Worm (Caenorhabditis elegans) whole organism, mixed stage, embryonic: Measurements from ENCODE around the gene ZC204.6.
"Not testable (repeated sequence)": the region's sequence is repeated elsewhere in the genome, so short reads cannot be mapped to it uniquely, and the experiment has no call there.

ENCODE experiments used
- M03D4.4 ChIP-seq: sonication (generic microtip); optimal IDR thresholded peaks from 2 replicates; lab custom pipeline; 2017; ENCODE audit warnings: mild to moderate bottlenecking, missing genetic modification characterization, missing compliant biosample characterization
- bed-3 ChIP-seq: fragments of 200-800 bp; sonication (Bioruptor generic); optimal IDR thresholded peaks from 3 replicates; lab custom pipeline; 2018; ENCODE audit warnings: mild to moderate bottlenecking, missing genetic modification characterization, moderate library complexity, missing compliant biosample characterization
- blmp-1 ChIP-seq: fragments of 150-350 bp; optimal IDR thresholded peaks from 2 replicates; lab custom pipeline; 2014; ENCODE audit warnings: missing biosample characterization, missing genetic modification characterization
- ceh-39 ChIP-seq: fragments of 150-350 bp; optimal IDR thresholded peaks from 2 replicates; lab custom pipeline; 2014; ENCODE audit warnings: missing biosample characterization, missing genetic modification characterization
- ceh-43 ChIP-seq: fragments of 200-800 bp; sonication (Bioruptor generic); optimal IDR thresholded peaks from 2 replicates; lab custom pipeline; 2018; ENCODE audit warnings: mild to moderate bottlenecking, missing genetic modification characterization, moderate library complexity, missing compliant biosample characterization
- ceh-83 ChIP-seq: fragments of 200-800 bp; sonication (Bioruptor generic); optimal IDR thresholded peaks from 2 replicates; lab custom pipeline; 2018; ENCODE audit warnings: mild to moderate bottlenecking, missing genetic modification characterization, missing compliant biosample characterization
- ces-1 ChIP-seq: fragments of 150-350 bp; optimal IDR thresholded peaks from 2 replicates; lab custom pipeline; 2014; ENCODE audit warnings: missing biosample characterization, missing genetic modification reagents, missing genetic modification characterization
- cnd-1 ChIP-seq: fragments of 200-800 bp; sonication (Bioruptor generic); optimal IDR thresholded peaks from 2 replicates; lab custom pipeline; 2018; ENCODE audit warnings: mild to moderate bottlenecking, missing genetic modification characterization, missing compliant biosample characterization
- drap-1 ChIP-seq: fragments of 200-800 bp; sonication (Bioruptor generic); optimal IDR thresholded peaks from 3 replicates; lab custom pipeline; 2018; ENCODE audit warnings: mild to moderate bottlenecking, missing genetic modification characterization, missing compliant biosample characterization
- elt-1 ChIP-seq: sonication (generic microtip); optimal IDR thresholded peaks from 2 replicates; lab custom pipeline; 2017; ENCODE audit warnings: missing genetic modification characterization, mild to moderate bottlenecking, missing compliant biosample characterization, antibody characterized with exemption, moderate library complexity, borderline replicate concordance; ENCODE audit not compliant: insufficient read depth
- elt-3 ChIP-seq: fragments of 150-350 bp; optimal IDR thresholded peaks from 2 replicates; lab custom pipeline; 2014; ENCODE audit warnings: missing biosample characterization, missing genetic modification characterization
- flh-1 ChIP-seq: fragments of 200-800 bp; sonication (Bioruptor generic); optimal IDR thresholded peaks from 2 replicates; lab custom pipeline; 2018; ENCODE audit warnings: mild to moderate bottlenecking, missing genetic modification characterization, moderate library complexity, missing compliant biosample characterization
- ham-2 ChIP-seq: fragments of 200-800 bp; sonication (Bioruptor generic); optimal IDR thresholded peaks from 2 replicates; lab custom pipeline; 2018; ENCODE audit warnings: mild to moderate bottlenecking, missing genetic modification characterization, missing compliant biosample characterization
- lin-13 ChIP-seq: fragments of 150-350 bp; optimal IDR thresholded peaks from 2 replicates; lab custom pipeline; 2014; ENCODE audit warnings: missing biosample characterization, missing genetic modification characterization
- lin-32 ChIP-seq: fragments of 200-800 bp; sonication (Bioruptor generic); optimal IDR thresholded peaks from 2 replicates; lab custom pipeline; 2018; ENCODE audit warnings: mild to moderate bottlenecking, missing genetic modification characterization, missing compliant biosample characterization
- lsy-2 ChIP-seq: fragments of 150-350 bp; optimal IDR thresholded peaks from 2 replicates; lab custom pipeline; 2014; ENCODE audit warnings: missing biosample characterization, missing genetic modification characterization
- mab-5 ChIP-seq: fragments of 150-350 bp; optimal IDR thresholded peaks from 2 replicates; lab custom pipeline; 2014; ENCODE audit warnings: missing biosample characterization, missing genetic modification characterization
- mep-1 ChIP-seq: fragments of 150-350 bp; optimal IDR thresholded peaks from 2 replicates; lab custom pipeline; 2017; ENCODE audit warnings: missing biosample characterization, missing genetic modification reagents, missing genetic modification characterization, inconsistent platforms
- mls-2 ChIP-seq: sonication (generic microtip); optimal IDR thresholded peaks from 2 replicates; lab custom pipeline; 2016; ENCODE audit warnings: mild to moderate bottlenecking, missing genetic modification characterization, moderate library complexity, missing compliant biosample characterization
- nhr-12 ChIP-seq: fragments of 150-350 bp; optimal IDR thresholded peaks from 2 replicates; lab custom pipeline; 2014; ENCODE audit warnings: missing biosample characterization, missing genetic modification characterization
- nhr-237 ChIP-seq: fragments of 150-350 bp; optimal IDR thresholded peaks from 2 replicates; lab custom pipeline; 2014; ENCODE audit warnings: missing biosample characterization, missing genetic modification characterization
- nhr-28 ChIP-seq: fragments of 150-350 bp; optimal IDR thresholded peaks from 2 replicates; lab custom pipeline; 2014; ENCODE audit warnings: missing biosample characterization, missing genetic modification characterization
- nhr-76 ChIP-seq: sonication (generic microtip); optimal IDR thresholded peaks from 2 replicates; lab custom pipeline; 2017; ENCODE audit warnings: missing biosample characterization, missing genetic modification characterization
- pha-4 ChIP-seq: fragments of 150-350 bp; optimal IDR thresholded peaks from 2 replicates; lab custom pipeline; 2018; ENCODE audit warnings: missing biosample characterization, missing genetic modification reagents, missing genetic modification characterization
- sem-2 ChIP-seq: fragments of 200-800 bp; sonication (Bioruptor generic); optimal IDR thresholded peaks from 2 replicates; lab custom pipeline; 2018; ENCODE audit warnings: mild to moderate bottlenecking, missing genetic modification characterization, missing compliant biosample characterization
- snpc-4 ChIP-seq: fragments of 150-350 bp; optimal IDR thresholded peaks from 2 replicates; lab custom pipeline; 2014; ENCODE audit warnings: missing biosample characterization, missing genetic modification characterization
- sptf-1 ChIP-seq: sonication (generic microtip); optimal IDR thresholded peaks from 2 replicates; lab custom pipeline; 2017; ENCODE audit warnings: mild to moderate bottlenecking, missing genetic modification characterization, moderate library complexity, missing compliant biosample characterization
- tbx-8 ChIP-seq: fragments of 200-800 bp; sonication (Bioruptor generic); optimal IDR thresholded peaks from 2 replicates; lab custom pipeline; 2018; ENCODE audit warnings: mild to moderate bottlenecking, missing genetic modification characterization, moderate library complexity, missing compliant biosample characterization
- unc-120 ChIP-seq: sonication (generic microtip); optimal IDR thresholded peaks from 2 replicates; lab custom pipeline; 2017; ENCODE audit warnings: missing genetic modification characterization, missing compliant biosample characterization; ENCODE audit not compliant: poor library complexity, severe bottlenecking
- unc-39 ChIP-seq: fragments of 150-350 bp; optimal IDR thresholded peaks from 2 replicates; lab custom pipeline; 2014; ENCODE audit warnings: missing biosample characterization, missing genetic modification characterization
- unc-62 ChIP-seq: fragments of 150-350 bp; optimal IDR thresholded peaks from 2 replicates; lab custom pipeline; 2014; ENCODE audit warnings: missing biosample characterization, missing genetic modification reagents, missing genetic modification characterization
- zip-8 ChIP-seq: fragments of 150-350 bp; optimal IDR thresholded peaks from 2 replicates; lab custom pipeline; 2014; ENCODE audit warnings: missing biosample characterization, missing genetic modification characterization
- ztf-11 ChIP-seq: fragments of 150-350 bp; optimal IDR thresholded peaks from 2 replicates; lab custom pipeline; 2014; ENCODE audit warnings: missing biosample characterization, missing genetic modification characterization

ZC204.6 gene

ce11 chrII:1668913-1669312, 24.3 kb upstream of the ZC204.6 start, which contains the start of gene srw-97:
srw-97 (minus strand) TSS chrII:1669013.
- TF ChIP-seq lin-13 (tag; lab: Kevin White, UChicago) = no peak
- no peak for TF ChIP-seq M03D4.4 (tag; lab: Kevin White, UChicago)
- TF ChIP-seq lin-32 (GFP tag; lab: Kevin White, UChicago) = no peak

- TF ChIP-seq ceh-83 (no peak), ceh-39 (tag; lab: Kevin White, UChicago) (no peak), cnd-1 (tag; lab: Kevin White, UChicago) (no peak), elt-1 (tag; lab: Kevin White, UChicago) (no peak), elt-3 (no peak), nhr-237 (tag; lab: Kevin White, UChicago) (no peak), nhr-12 (tag; lab: Kevin White, UChicago) (no peak), pha-4 (tag; lab: Kevin White, UChicago) (no peak), zip-8 (tag; lab: Kevin White, UChicago) (no peak), nhr-76 (no peak), bed-3 (GFP tag; lab: Kevin White, UChicago) (no peak)
Observed at ce11 chrII:1666025-1666424, 21.4 kb upstream of the ZC204.6 start, which contains the start of gene srlf-29. srlf-29 (plus strand) TSS chrII:1666325.

ce11 chrII:1663516-1663915, 18.9 kb upstream of the ZC204.6 start, which contains the start of gene duxl-1:
duxl-1 (plus strand) TSS chrII:1663699.
- TF ChIP-seq mep-1 = peak; percentile 10
- peak; percentile 93 for TF ChIP-seq ceh-39 (tag; lab: Kevin White, UChicago)
- peak; percentile 21 for TF ChIP-seq cnd-1 (tag; lab: Kevin White, UChicago)
- no peak for TF ChIP-seq ceh-83
- peak; percentile 8 for TF ChIP-seq zip-8 (tag; lab: Kevin White, UChicago)
- peak; percentile 31 for TF ChIP-seq pha-4 (tag; lab: Kevin White, UChicago)
- TF ChIP-seq nhr-237 (tag; lab: Kevin White, UChicago) = no peak
- no peak for TF ChIP-seq lin-13 (tag; lab: Kevin White, UChicago)
- TF ChIP-seq ztf-11 (tag; lab: Kevin White, UChicago) = peak; percentile 45

DNA sequence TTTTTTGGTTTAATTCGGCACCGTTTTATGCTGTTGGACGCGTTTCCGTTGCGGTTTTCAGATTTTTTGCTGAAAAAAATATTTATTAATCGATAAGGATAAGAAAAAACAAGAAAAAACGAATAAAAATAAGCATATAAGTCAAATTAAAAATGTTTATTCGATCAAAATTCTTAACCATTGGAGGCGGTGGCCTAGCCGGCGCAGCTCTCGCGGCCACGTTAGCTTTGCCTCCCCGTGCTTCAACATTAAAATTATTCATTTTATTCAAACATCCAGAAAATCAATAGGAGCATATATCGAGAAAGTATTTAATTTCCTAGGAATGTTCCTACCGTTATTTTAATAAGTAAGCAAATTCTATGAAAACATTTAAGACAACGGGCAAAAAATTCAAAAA, 18.3 kb upstream of the ZC204.6 start, which contains the start of gene ZC204.14:
Gene ZC204.14 (minus strand): TSS at position 69 of the 400 bp plus-strand sequence.
- no peak for TF ChIP-seq sem-2
- TF ChIP-seq sptf-1 (tag; lab: Kevin White, UChicago) = no peak
- no peak for TF ChIP-seq unc-120
- no peak for TF ChIP-seq ztf-11 (tag; lab: Kevin White, UChicago)
- no peak for TF ChIP-seq ces-1 (GFP tag; lab: Kevin White, UChicago)
- TF ChIP-seq ham-2 (GFP tag; lab: Kevin White, UChicago) = no peak
- no peak for TF ChIP-seq unc-62 (GFP tag; lab: Kevin White, UChicago)
- TF ChIP-seq ceh-43 (GFP tag; lab: Kevin White, UChicago) = no peak
- no peak for TF ChIP-seq cnd-1 (tag; lab: Kevin White, UChicago)
- TF ChIP-seq unc-39 = no peak
- TF ChIP-seq mls-2 (tag; lab: Kevin White, UChicago) = no peak
- TF ChIP-seq elt-1 (tag; lab: Kevin White, UChicago) = no peak
- TF ChIP-seq lin-32 (GFP tag; lab: Kevin White, UChicago) = no peak
- no peak for TF ChIP-seq M03D4.4 (tag; lab: Kevin White, UChicago)
- no peak for TF ChIP-seq lsy-2 (tag; lab: Kevin White, UChicago)
- no peak for TF ChIP-seq pha-4 (tag; lab: Kevin White, UChicago)
- no peak for TF ChIP-seq blmp-1
- TF ChIP-seq snpc-4 (tag; lab: Kevin White, UChicago) = no peak

DNA sequence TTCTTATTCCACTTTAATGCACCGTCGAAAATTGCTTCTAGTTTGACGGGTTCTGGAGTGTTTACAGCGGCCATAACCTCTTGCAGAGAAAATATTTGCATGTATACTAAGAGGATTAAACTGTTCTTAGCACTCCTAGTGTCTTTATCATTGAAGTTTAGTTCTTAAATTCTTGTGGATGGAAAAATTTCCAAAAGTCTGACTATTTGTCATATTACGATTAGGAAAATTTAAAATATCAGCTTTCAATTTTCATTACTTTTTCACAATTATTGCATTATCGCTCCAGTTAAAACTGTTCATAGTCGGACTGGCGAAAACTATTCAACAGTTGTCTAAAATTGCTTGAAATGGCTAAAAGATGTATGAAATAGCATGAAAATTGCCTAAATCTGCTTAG, 16.3 kb upstream of the ZC204.6 start, which contains the start of gene ZC204.13:
Gene ZC204.13 (minus strand): TSS at position 101 of the 400 bp plus-strand sequence.
- not testable (repeated sequence) for TF ChIP-seq tbx-8 (GFP tag; lab: Kevin White, UChicago); lin-13 (tag; lab: Kevin White, UChicago); mls-2 (tag; lab: Kevin White, UChicago)

- TF ChIP-seq zip-8 (tag; lab: Kevin White, UChicago) = no peak
- TF ChIP-seq pha-4 (tag; lab: Kevin White, UChicago) = no peak
- no peak for TF ChIP-seq ceh-83
- no peak for TF ChIP-seq flh-1 (GFP tag; lab: Kevin White, UChicago)
- no peak for TF ChIP-seq elt-3
- TF ChIP-seq lin-32 (GFP tag; lab: Kevin White, UChicago) = no peak
- no peak for TF ChIP-seq nhr-76
- no peak for TF ChIP-seq mab-5 (tag; lab: Kevin White, UChicago)
- no peak for TF ChIP-seq mep-1
- no peak for TF ChIP-seq blmp-1
- TF ChIP-seq elt-1 (tag; lab: Kevin White, UChicago) = no peak
- no peak for TF ChIP-seq cnd-1 (tag; lab: Kevin White, UChicago)
- no peak for TF ChIP-seq bed-3 (GFP tag; lab: Kevin White, UChicago)
- no peak for TF ChIP-seq mls-2 (tag; lab: Kevin White, UChicago)
- TF ChIP-seq unc-62 (GFP tag; lab: Kevin White, UChicago) = no peak
- TF ChIP-seq nhr-28 = no peak
- no peak for TF ChIP-seq ham-2 (GFP tag; lab: Kevin White, UChicago)
- TF ChIP-seq drap-1 (GFP tag; lab: Kevin White, UChicago) = no peak
- TF ChIP-seq lsy-2 (tag; lab: Kevin White, UChicago) = no peak
Observed at ce11 chrII:1657202-1657601, 12.6 kb upstream of the ZC204.6 start, which contains the start of gene ZC204.12. ZC204.12 (minus strand) TSS chrII:1657302.
